Fruit fly (Drosophila melanogaster): Measurements from ENCODE around the gene wcy.
A peak's percentile ranks its signal among the peaks of the same experiment; 100 is the strongest.

The wcy gene

DNA sequence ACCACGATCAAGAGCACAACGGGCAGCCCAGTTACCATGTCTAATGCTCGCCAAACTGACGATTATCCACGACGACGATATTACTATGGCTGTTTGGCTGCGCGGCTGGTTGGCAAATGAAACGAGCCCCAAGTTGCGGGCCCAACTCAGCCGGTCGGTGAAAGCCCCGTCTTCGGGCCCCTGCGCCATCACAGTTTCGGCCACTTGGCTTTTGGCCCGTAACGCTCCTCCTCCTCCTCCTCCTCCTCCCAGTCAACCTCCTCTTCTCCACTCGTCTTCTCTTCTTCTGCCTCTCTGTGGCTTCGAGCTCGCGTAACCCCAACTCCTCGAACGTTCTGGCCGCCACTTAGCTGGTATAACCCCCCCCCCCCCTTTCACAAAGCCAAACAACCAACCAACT is 9.9 kb upstream of the wcy start, which contains the start of gene CG8945:
CG8945 (minus strand) TSS at position 101 of the 400 bp plus-strand sequence.
- TF ChIP-seq Myc (optimal IDR thresholded peaks at IDR 0.05): no peak

DNA sequence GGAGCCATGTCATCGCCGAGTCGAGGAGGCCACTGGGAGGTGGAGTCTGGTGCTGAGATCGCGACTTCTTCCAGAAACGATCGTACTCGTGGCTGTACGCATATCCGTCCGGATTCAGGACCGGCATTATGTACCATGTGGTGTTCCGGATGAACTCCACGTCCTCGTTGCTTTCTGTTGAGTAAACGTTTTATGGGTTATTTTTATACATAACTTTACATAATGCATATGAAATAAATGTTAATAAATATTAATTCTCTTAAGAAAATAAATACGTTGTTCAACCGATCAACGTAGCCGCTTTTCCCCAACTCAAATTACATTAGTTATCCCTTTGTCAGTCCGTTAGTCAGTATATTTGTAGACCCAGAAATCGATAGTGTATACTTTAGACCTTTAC is 3.5 kb upstream of the wcy start, which contains the start of gene CG4955:
CG4955 (plus strand) TSS at position 301 of the 400 bp plus-strand sequence.
- TF ChIP-seq Dif (GFP tag; optimal IDR thresholded peaks at IDR 0.05; ENCODE audit: partially characterized antibody) (no peak), Sp1 (GFP tag; optimal IDR thresholded peaks at IDR 0.05) (no peak), GATAd (GFP tag; optimal IDR thresholded peaks at IDR 0.05) (no peak), Dfd (GFP tag; optimal IDR thresholded peaks at IDR 0.05) (no peak), dl (GFP tag; optimal IDR thresholded peaks at IDR 0.05; ENCODE audit: insufficient read depth in 1 of 2, partially characterized antibody in 2 of 2) (no peak), h (GFP tag; optimal IDR thresholded peaks at IDR 0.05) (no peak), ey (GFP tag; optimal IDR thresholded peaks at IDR 0.05) (no peak), N (GFP tag; optimal IDR thresholded peaks at IDR 0.05) (no peak), Myc (optimal IDR thresholded peaks at IDR 0.05) (no peak), rgr (GFP tag; optimal IDR thresholded peaks at IDR 0.05) (no peak), brk (GFP tag; optimal IDR thresholded peaks at IDR 0.05) (no peak), CrebA (GFP tag; optimal IDR thresholded peaks at IDR 0.05; ENCODE audit: borderline replicate concordance) (no peak), HLH106 (tag; optimal IDR thresholded peaks at IDR 0.05) (no peak), dmrt93B (GFP tag; optimal IDR thresholded peaks at IDR 0.05) (no peak), Vsx2 (GFP tag; optimal IDR thresholded peaks at IDR 0.05; ENCODE audit: partially characterized antibody) (no peak), tai (GFP tag; optimal IDR thresholded peaks at IDR 0.05) (no peak), Hr83 (GFP tag; optimal IDR thresholded peaks at IDR 0.05; ENCODE audit: poor library complexity, severe bottlenecking) (no peak), lola (GFP tag; optimal IDR thresholded peaks at IDR 0.05) (no peak), sv (GFP tag; optimal IDR thresholded peaks at IDR 0.05) (no peak)

DNA sequence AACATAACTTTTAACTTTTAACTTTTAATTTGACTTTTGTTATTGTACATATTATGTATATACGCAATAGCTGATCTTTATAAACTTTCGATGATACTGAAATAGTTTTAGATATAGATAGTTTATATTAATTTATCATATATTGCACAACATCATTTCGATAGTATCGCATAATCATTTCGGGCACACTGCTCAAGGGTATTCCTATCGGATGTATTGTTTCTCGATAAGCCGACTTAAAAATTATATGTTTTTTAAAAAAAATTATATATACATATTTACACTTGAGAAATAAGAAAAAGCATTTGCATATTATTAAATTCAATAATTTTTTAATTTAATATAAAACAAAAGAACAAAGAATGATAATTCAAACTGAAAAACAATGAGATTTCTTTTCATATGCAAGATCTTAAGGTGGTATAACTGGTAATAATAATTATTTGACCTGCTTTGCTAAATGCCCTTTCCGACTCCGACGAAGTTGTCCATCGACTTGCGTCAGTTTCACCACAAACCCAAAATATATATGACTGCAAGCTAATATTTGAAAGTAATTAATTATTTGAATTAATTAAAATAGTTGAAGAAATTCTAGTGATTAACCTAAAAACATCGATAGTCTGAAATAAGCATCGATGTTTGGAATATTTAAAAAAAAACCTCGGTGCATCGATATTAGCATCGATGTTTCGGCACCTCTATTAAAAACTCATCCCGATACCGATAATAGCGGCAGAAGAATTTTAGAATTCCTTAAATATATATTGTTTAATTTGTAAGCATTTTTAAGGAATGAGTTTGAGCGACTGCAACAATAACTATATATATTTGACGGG is 661 bp upstream of the wcy start, which contains the start of gene CG4949:
CG4949 (plus strand) TSS at position 698 of the 839 bp plus-strand sequence.
- TF ChIP-seq HLH106 (tag; optimal IDR thresholded peaks at IDR 0.05) (peak; percentile 36), Rel (GFP tag; optimal IDR thresholded peaks at IDR 0.05) (no peak), Rel (tag; optimal IDR thresholded peaks at IDR 0.05) (no peak), foxo (GFP tag; optimal IDR thresholded peaks at IDR 0.05) (peak in 1 of 2 experiments; percentile 6), sage (GFP tag; optimal IDR thresholded peaks at IDR 0.05) (peak; percentile 33)

DNA sequence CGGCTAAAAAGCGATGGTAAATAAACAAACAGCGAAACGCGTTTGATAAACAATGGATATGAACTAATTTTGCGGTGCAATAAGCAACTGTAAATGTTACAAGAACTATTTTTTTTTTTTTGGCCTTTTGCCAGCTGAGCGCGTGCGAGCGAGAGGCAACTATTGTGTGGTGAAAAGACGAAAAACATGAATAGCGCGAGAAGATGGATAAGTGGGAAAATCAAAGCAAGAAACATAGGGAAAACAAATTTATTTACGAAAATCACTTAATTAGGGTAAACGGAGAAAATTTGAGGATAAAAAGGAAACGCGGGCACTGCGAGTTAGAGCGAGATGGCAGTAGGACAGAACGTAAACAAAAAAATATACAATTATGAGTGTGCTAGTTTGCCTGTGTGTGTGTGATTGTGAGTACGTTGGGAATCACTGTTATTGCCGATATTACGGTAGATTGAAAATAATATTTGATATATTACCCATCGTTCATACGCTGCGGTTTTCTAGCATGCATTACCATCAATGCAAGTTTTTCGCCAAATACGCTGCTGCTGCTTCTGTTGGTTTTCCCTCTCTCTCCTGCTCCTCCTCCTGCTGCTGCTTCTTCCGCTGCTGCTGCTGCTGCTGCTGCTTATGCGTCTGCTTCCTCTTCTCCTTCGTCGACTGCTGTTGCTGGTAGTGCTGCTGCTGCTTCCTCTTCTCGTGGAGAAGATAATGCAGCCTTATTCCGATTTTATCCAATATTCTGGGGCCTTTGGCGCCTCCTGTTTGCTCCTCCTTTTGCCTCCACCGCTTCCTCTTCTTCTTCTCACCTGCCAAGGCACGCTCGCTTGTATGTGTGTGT is 1.0 kb downstream of the wcy start:
- TF ChIP-seq ey (GFP tag; optimal IDR thresholded peaks at IDR 0.05) (no peak), CG9705 (GFP tag; optimal IDR thresholded peaks at IDR 0.05) (no peak), N (GFP tag; optimal IDR thresholded peaks at IDR 0.05) (peak; percentile 39), CrebA (GFP tag; optimal IDR thresholded peaks at IDR 0.05; ENCODE audit: borderline replicate concordance) (no peak)

DNA sequence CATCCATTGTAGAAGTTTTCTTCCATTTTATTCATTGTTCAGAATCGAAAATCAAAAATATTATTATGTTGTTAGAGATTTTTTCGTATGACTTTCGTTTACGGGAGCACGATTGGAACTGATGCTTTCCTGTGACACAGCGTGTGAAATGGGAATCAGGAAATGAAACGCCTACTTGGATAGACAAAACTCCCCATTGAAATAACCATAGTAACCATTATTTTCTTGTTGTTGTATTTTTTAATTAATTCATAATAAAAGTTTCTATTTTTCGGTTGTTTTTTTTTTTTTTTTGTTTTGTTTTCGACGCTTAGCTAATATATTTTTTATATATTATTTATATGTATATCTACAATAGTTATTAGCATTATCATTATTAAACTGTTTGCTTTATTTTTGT is 9.3 kb downstream of the wcy start, which contains the start of gene CG43077:
CG43077 (minus strand) TSS at position 101 of the 400 bp plus-strand sequence.
- TF ChIP-seq Hr83 (GFP tag; optimal IDR thresholded peaks at IDR 0.05; ENCODE audit: poor library complexity, severe bottlenecking) (no peak), woc (GFP tag; optimal IDR thresholded peaks at IDR 0.05) (no peak), Abd-B (GFP tag; optimal IDR thresholded peaks at IDR 0.05) (no peak), br (GFP tag; optimal IDR thresholded peaks at IDR 0.05) (no peak), lola (GFP tag; optimal IDR thresholded peaks at IDR 0.05) (no peak), rgr (GFP tag; optimal IDR thresholded peaks at IDR 0.05) (no peak), Myc (optimal IDR thresholded peaks at IDR 0.05) (no peak), tai (GFP tag; optimal IDR thresholded peaks at IDR 0.05) (no peak), usp (GFP tag; optimal IDR thresholded peaks at IDR 0.05) (no peak), Hr78 (GFP tag; optimal IDR thresholded peaks at IDR 0.05) (no peak), Jra (GFP tag; optimal IDR thresholded peaks at IDR 0.05) (no peak)
